Worm (Caenorhabditis elegans) whole organism, L4/young adult: Measurements from ENCODE around the gene sru-28.

Experiments used
- W03F9.2 ChIP-seq: fragments of 150-350 bp; optimal IDR thresholded peaks from 2 replicates; lab custom pipeline; 2014; ENCODE audit warnings: missing biosample characterization, missing genetic modification characterization
- dao-5 ChIP-seq: sonication (generic microtip); optimal IDR thresholded peaks from 2 replicates; lab custom pipeline; 2016; ENCODE audit warnings: missing genotype, missing genetic modification characterization, moderate library complexity, missing compliant biosample characterization
- him-1 ChIP-seq: sonication (generic microtip); optimal IDR thresholded peaks from 2 replicates; lab custom pipeline; 2016; ENCODE audit warnings: missing genotype, missing genetic modification reagents, missing genetic modification characterization, missing compliant biosample characterization

Gene sru-28

DNA sequence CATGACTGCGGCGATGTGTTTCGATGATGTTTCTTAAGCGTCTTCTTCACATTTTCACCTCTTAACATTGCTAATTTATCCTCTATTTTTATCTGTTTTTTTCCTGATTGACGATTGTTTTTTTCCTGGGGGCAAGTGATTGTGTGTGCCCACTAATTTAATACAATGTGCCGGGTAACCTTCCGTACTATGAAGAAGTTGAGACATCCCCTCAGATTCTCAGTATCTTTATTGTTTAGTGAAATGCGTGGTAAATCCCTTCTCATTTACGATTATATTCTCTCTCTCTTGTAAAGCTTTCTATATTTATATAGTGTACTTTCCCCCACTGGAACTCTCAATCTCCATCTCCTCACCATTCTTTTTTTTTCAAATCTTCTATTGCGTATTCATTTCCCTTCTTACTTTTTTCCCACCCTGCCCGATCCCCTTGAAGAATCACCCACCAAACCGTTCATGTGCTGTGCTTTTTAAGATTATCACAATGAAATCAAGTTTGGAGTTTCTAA, 29.8 kb upstream of the sru-28 start:
- TF ChIP-seq dao-5 (tag; lab: Kevin White, UChicago) (no peak), W03F9.2 (tag; lab: Kevin White, UChicago) (no peak), him-1 (tag; lab: Kevin White, UChicago) (no peak)

DNA sequence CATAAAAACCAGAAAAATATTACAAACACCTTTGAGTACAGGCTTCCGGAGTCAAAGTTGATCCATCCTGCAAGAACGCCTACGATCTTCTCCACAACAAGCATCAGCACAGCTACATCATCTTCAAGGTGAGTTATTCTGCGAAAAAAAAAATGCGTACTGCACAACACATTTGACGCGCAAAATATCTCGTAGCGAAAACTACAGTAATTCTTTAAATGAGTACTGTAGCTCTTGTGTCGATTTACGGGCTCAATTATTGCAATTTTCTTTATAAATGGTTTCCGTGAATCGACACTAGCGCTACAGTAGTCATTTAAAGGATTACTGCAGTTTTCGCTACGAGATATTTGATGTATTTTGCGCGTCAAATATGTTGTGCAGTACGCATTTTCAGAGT, 29.3 kb upstream of the sru-28 start:
- no peak for TF ChIP-seq dao-5 (tag; lab: Kevin White, UChicago)

DNA sequence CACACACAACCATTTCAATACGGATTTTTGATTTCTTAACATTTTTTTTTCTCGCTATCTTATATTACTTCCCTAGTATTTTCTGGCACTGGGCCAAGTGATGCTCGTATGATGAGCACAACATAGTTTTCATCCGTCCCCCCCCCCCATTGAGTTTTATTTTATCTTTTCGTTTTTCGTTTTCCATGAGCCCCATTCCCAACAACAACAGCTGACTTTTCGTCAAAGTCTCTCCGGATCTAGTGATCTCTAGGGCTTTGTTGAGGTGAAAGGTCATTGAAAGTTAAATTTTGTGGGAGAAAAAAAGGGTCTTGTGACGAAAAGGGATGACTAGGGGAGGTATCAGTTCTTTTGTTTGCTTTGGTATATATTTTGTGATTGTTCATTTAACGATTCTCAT, 25.3 kb upstream of the sru-28 start:
- TF ChIP-seq W03F9.2 (tag; lab: Kevin White, UChicago), result no peak
- no peak for TF ChIP-seq him-1 (tag; lab: Kevin White, UChicago)
- TF ChIP-seq dao-5 (tag; lab: Kevin White, UChicago), result no peak

DNA sequence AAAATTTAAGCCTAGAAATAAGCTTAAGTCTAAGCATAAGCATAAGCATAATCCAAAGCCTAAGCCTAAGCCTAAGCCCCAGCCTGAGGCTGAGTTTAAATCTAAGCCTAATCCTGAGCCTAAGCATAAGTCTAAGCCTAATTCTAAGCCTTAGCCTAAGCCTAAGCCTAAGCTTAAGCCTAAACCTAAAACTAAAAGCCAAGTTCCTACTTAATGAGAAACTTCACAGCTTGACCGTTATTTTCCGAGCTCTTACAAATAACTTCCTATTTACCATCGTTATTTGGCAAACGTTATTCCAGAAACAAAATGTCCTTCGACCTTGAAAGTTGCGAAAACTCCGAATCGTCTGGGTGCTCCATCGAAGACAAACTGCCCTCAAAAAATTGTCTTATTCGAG, 24.4 kb upstream of the sru-28 start, which contains the start of gene C38C3.4:
Gene C38C3.4 (plus strand): TSS at position 301 of the 400 bp plus-strand sequence.
- no peak for TF ChIP-seq W03F9.2 (tag; lab: Kevin White, UChicago)
- TF ChIP-seq him-1 (tag; lab: Kevin White, UChicago), result no peak
- TF ChIP-seq dao-5 (tag; lab: Kevin White, UChicago), result no peak

DNA sequence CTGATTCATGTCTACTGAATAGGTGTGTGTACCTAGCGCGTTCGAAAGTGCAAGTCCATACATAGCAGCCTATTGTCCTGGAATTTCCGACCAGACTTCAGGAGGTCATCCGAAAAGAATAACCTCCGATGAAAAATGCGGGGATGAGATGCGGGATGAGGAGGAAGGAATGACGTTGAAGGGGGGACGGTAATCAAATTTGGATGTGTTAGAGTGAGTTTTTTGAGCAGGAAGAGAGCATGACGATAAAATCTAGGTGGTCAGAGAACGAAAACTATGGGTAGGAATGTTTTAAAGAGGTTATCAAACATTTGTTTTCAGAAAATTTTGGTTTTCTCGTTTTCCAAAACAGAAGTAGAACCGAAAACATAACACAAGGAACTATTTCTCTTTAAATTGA, 20.1 kb upstream of the sru-28 start:
- no peak for TF ChIP-seq W03F9.2 (tag; lab: Kevin White, UChicago)
- no peak for TF ChIP-seq dao-5 (tag; lab: Kevin White, UChicago)
- no peak for TF ChIP-seq him-1 (tag; lab: Kevin White, UChicago)

DNA sequence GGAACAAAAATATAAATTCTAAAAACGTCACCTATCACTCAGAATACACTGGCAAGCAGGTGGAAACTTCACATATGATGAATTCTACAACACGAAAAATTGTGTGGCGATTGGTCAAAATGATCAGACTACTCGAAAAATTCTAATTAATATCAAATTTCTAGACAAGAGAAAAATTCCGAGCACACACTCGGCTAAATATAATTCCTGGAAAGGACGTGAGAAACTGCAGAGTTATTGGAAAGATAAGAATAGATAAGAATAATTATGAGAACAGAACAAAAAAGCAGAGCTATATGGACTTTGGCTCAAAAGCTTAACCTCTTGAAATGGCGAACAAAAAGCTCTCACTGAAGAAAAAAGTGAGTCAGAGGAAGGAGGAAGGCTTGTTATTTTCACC, 18.8 kb upstream of the sru-28 start:
- TF ChIP-seq him-1 (tag; lab: Kevin White, UChicago) (no peak), W03F9.2 (tag; lab: Kevin White, UChicago) (no peak), dao-5 (tag; lab: Kevin White, UChicago) (no peak)

DNA sequence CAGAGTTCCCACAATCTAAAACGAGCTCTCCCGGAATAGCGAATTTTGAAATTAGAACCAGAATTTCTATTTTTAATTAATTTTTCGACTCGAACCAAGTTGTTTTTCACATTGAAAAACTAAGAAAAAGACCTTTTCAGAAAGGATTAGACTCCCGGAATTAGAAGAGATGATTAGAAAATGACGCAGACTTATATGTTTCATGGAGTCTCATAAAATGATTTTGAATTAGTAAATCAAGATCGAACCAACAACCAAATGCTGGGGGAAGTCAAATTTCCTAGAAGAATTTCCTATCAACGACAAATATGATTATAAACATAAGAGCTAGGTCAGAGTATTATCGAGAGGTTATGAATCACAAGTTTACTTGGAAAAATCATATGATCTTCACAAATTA, 17.5 kb upstream of the sru-28 start:
- no peak for TF ChIP-seq W03F9.2 (tag; lab: Kevin White, UChicago)
- TF ChIP-seq dao-5 (tag; lab: Kevin White, UChicago), result no peak
- no peak for TF ChIP-seq him-1 (tag; lab: Kevin White, UChicago)

DNA sequence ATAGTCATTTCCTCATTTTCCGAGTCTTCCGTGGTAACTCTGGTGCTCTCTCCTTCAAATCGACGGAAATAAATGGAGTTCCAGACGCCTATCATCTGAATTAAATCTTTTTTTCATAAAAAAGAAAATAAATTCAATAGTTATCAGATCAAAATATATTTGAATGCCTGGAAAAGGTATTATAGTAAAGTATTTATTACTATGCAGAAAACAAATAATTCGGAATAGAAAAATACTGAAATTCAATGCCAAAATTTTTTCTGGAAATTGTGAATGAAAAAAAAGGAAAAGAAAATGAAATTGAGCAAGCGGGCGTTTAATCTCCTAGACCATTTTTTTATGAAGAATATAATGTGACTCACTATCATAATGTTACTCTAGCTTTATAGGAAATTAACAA, 14.6 kb upstream of the sru-28 start, which contains the start of gene C38C3.6:
Gene C38C3.6 (minus strand): TSS at position 101 of the 400 bp plus-strand sequence.
- TF ChIP-seq dao-5 (tag; lab: Kevin White, UChicago) (no peak), him-1 (tag; lab: Kevin White, UChicago) (no peak)

DNA sequence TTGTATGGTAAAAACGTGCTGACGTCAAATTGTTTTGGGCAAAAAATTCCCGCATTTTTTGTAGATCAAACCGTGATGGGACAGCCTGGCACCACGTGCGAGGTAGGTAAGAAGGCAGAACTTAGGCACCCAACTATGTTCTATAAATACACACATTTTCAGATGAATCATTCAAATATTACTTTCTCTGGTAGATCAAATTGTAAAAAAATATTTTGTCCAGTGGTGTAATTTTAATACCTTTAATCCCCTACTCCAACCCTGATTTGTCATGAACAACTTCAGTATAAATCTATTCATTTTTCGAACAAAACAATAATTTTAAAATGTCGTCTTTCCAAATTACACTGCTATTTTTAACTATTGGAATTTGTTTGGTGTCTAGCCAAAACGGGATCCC, 11.6 kb upstream of the sru-28 start, which contains the start of gene spig-7:
Gene spig-7 (plus strand): TSS at position 301 of the 400 bp plus-strand sequence.
- TF ChIP-seq W03F9.2 (tag; lab: Kevin White, UChicago), result no peak
- TF ChIP-seq dao-5 (tag; lab: Kevin White, UChicago), result no peak
- TF ChIP-seq him-1 (tag; lab: Kevin White, UChicago), result no peak

DNA sequence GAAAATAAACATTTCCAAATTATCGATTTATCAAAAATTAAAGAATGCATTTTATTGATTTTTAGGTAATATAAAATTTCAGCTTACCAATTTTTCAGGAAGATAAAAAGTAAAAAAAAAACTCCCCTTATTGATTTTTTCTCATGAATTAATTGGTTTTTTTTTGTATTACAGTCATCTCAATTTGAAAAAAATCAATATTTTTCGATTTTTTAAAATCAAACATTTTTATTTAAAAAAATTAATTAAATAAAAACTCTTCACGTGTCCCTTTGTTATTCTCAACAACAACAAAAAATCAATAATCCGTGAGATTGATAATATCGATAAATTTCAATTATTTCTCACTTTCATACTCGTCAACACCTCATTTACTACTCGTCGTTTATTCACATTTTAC, 10.8 kb upstream of the sru-28 start, which contains the start of gene C38C3.3:
Gene C38C3.3 (plus strand): TSS at position 301 of the 400 bp plus-strand sequence.
- TF ChIP-seq him-1 (tag; lab: Kevin White, UChicago), result no peak
- no peak for TF ChIP-seq W03F9.2 (tag; lab: Kevin White, UChicago)
- no peak for TF ChIP-seq dao-5 (tag; lab: Kevin White, UChicago)

DNA sequence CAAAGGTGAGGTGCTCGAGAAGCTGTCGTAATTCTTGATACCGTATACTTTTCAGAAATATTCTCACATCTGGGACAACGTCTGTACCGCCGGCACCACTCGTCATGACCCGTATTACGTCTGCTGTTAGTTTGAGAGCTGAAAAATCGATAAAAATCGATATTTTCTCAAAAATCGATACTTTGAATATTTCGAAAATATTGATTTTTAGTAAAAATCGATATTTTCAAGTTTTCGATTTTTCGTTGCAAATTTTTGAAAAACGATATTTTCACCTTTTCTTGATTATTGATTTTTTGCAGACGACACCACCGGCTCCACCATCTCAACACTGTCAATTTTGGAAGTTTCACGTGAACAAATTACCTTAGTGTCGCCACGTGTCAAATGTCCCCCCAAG, 10.3 kb upstream of the sru-28 start:
- TF ChIP-seq W03F9.2 (tag; lab: Kevin White, UChicago), result no peak
- no peak for TF ChIP-seq him-1 (tag; lab: Kevin White, UChicago)
- no peak for TF ChIP-seq dao-5 (tag; lab: Kevin White, UChicago)

DNA sequence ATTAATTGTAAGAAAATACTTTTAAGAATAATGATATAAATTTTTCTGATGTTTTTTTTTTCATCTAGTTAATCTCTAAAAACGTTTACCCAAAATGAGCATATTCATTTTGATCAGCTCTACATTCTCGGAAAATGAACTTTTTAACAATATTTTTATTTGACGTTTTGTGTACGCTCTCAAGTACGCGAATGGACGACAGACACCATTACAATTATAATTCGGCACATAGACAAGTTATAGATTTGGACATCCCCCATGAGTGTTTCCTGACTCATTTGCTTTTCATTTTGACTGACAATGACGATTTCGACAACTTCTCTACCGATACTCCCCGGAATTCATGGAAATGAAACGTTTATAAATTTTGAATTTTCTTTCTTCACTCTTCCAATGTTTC, 7.0 kb upstream of the sru-28 start, which contains the start of gene sru-27:
Gene sru-27 (plus strand): TSS at position 301 of the 400 bp plus-strand sequence.
- TF ChIP-seq him-1 (tag; lab: Kevin White, UChicago), result no peak
- TF ChIP-seq dao-5 (tag; lab: Kevin White, UChicago), result no peak
- TF ChIP-seq W03F9.2 (tag; lab: Kevin White, UChicago), result no peak

DNA sequence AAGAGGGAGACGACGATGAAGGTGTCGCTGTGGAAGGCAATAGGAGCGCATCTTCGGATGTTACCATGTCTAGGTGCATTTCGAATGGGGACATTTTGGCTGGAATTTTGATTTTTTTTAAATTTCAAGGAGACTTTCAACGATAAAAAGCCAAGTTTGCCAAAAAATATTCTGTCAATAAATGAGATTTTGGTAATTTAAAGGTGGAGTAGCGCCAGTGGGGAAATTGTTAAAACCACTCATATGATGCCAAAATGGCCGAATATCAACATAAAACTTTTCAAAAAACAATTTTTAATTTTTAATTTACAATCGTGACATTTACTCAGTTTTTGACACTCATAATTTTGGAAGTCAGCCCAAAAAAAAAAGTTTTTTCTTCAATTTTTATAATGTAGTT, 5.4 kb downstream of the sru-28 start, which contains the start of gene nhr-260:
Gene nhr-260 (minus strand): TSS at position 101 of the 400 bp plus-strand sequence.
- TF ChIP-seq him-1 (tag; lab: Kevin White, UChicago) (no peak), W03F9.2 (tag; lab: Kevin White, UChicago) (no peak), dao-5 (tag; lab: Kevin White, UChicago) (no peak)

DNA sequence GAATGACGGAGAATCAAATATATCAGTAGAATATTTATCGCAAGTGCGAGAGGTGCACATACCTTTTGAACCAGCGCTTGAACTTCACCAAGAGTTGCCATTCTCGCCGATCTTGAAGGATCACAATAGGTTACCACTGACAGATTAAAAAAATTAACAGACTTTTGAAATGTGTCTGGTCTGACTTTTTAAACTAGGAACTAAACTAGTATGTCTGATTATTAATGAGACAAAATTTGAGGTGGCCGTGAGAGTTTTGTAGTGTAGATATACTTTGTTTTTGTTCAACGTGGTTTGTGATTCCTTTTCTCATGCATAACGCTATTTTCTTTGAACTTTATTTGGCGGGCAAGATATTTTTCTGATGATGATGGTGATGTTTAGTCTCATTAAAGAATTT, 15.8 kb downstream of the sru-28 start, which contains the start of gene str-240:
Gene str-240 (minus strand): TSS at position 101 of the 400 bp plus-strand sequence.
- TF ChIP-seq dao-5 (tag; lab: Kevin White, UChicago) (no peak), him-1 (tag; lab: Kevin White, UChicago) (no peak), W03F9.2 (tag; lab: Kevin White, UChicago) (no peak)
